Worm (Caenorhabditis elegans): ENCODE results near the gene pqe-1.
A peak's percentile ranks its signal among the peaks of the same experiment; 100 is the strongest.

pqe-1 gene

DNA sequence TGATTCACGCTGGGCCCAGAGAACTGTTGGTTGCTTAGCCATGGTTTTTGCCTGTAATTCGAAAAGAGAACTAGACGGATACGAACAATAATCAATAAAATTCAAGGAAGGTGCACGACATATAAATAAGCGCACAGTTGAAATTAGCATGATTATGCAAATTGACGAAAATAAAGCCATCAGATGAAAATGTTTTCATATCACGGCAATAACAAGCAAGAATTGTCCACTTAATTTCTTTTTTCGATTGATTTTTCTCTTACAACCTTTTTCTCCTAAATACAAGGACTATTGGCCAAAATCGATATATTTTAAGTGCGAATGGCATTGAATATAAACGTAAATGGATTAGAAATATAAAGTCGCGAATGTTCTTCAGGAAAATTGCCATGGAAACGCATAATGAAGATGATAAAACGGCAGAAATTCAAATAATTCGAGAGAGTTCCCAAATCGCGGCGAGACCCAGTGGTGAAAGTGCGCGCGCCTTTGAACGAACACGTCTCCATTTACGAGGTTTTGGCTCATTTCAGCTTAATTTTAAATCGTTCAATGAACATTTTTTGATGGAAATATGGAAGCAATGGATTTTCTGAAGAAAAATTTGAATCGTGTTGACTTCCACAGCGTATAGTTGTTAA, 36.2 kb upstream of the pqe-1 start, which contains the start of the genes daf-41 and toc-1:
TSS of gene daf-41 (minus strand) at position 51 of the 641 bp plus-strand sequence.
TSS of gene toc-1 (plus strand) at position 537 of the 641 bp plus-strand sequence.
- TF ChIP-seq nhr-237 (tag; optimal IDR thresholded peaks at IDR 0.05) (no peak), nhr-76 (tag; optimal IDR thresholded peaks at IDR 0.05) (no peak), eor-1 (tag; optimal IDR thresholded peaks at IDR 0.05) (no peak), unc-39 (tag; optimal IDR thresholded peaks at IDR 0.05) (no peak), egl-5 (tag; optimal IDR thresholded peaks at IDR 0.05) (no peak), aly-2 (tag; optimal IDR thresholded peaks at IDR 0.05) (no peak), hmg-11 (tag; optimal IDR thresholded peaks at IDR 0.05) (peak; percentile 45), ztf-4 (tag; optimal IDR thresholded peaks at IDR 0.05) (no peak), ztf-11 (tag; optimal IDR thresholded peaks at IDR 0.05) (no peak), nhr-25 (tag; optimal IDR thresholded peaks at IDR 0.05) (peak; percentile 47), lsy-12 (tag; optimal IDR thresholded peaks at IDR 0.05) (no peak), nhr-28 (tag; optimal IDR thresholded peaks at IDR 0.05) (no peak), nhr-23 (tag; optimal IDR thresholded peaks at IDR 0.05) (peak; percentile 14), mdl-1 (tag; optimal IDR thresholded peaks at IDR 0.05) (no peak), ceh-82 (tag; optimal IDR thresholded peaks at IDR 0.05) (no peak), ceh-28 (tag; optimal IDR thresholded peaks at IDR 0.05) (peak; percentile 24), elt-2 (tag; optimal IDR thresholded peaks at IDR 0.05) (peak; percentile 20), skn-1 (tag; optimal IDR thresholded peaks at IDR 0.05) (peak; percentile 58), egl-27 (tag; optimal IDR thresholded peaks at IDR 0.05) (no peak), lin-15B (tag; optimal IDR thresholded peaks at IDR 0.05) (peak; percentile 63), jun-1 (tag; optimal IDR thresholded peaks at IDR 0.05) (no peak), pha-4 (tag; optimal IDR thresholded peaks at IDR 0.05) (peak; percentile 55), elt-1 (tag; optimal IDR thresholded peaks at IDR 0.05) (no peak), nhr-67 (tag; optimal IDR thresholded peaks at IDR 0.05) (no peak), ZK546.5 (tag; optimal IDR thresholded peaks at IDR 0.05) (no peak), zag-1 (tag; optimal IDR thresholded peaks at IDR 0.05) (no peak), fkh-10 (GFP tag; optimal IDR thresholded peaks at IDR 0.05) (no peak), tbx-2 (tag; optimal IDR thresholded peaks at IDR 0.05) (no peak), nhr-12 (tag; optimal IDR thresholded peaks at IDR 0.05) (no peak), snpc-4 (tag; optimal IDR thresholded peaks at IDR 0.05) (peak; percentile 25), nhr-11 (tag; optimal IDR thresholded peaks at IDR 0.05) (no peak), R02D3.7 (tag; optimal IDR thresholded peaks at IDR 0.05) (no peak), nfya-1 (tag; optimal IDR thresholded peaks at IDR 0.05; ENCODE audit: insufficient read depth) (peak; percentile 71), nhr-77 (tag; optimal IDR thresholded peaks at IDR 0.05) (no peak), unc-62 (GFP tag; optimal IDR thresholded peaks at IDR 0.05) (no peak), mml-1 (tag; optimal IDR thresholded peaks at IDR 0.05) (no peak), ama-1 (optimal IDR thresholded peaks at IDR 0.05) (no peak), lin-39 (tag; optimal IDR thresholded peaks at IDR 0.05) (peak; percentile 4)

- TF ChIP-seq ama-1 (optimal IDR thresholded peaks at IDR 0.05) (peak; percentile 43), nfya-1 (tag; optimal IDR thresholded peaks at IDR 0.05; ENCODE audit: insufficient read depth) (no peak)
These were observed 33.3 kb upstream of the pqe-1 start, which contains the start of gene clk-1 for ce11 chrIII:5277740-5278139. Gene clk-1, plus strand, starts transcription at chrIII:5277894.

DNA sequence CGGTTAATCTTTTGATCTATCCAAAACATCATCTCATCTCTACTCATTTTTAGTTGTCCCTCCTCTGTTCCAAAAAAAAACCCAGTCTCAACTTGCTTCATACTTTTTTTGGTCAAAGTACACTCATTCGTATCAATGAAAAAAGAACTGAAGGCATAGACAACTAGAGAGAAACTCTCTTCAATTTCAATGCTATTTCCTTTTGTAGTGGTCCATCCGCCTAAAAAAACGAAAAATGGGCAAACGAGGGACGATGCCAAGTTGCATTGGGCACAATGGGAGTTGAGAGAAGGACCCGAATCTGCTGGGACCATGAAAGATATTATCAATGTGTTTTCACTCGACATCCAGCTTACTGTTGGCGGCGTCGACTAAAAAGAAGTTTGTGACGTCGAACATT, 30.8 kb upstream of the pqe-1 start:
- TF ChIP-seq lin-39 (tag; optimal IDR thresholded peaks at IDR 0.05) (peak; percentile 1), hmg-11 (tag; optimal IDR thresholded peaks at IDR 0.05) (peak; percentile 67), elt-2 (tag; optimal IDR thresholded peaks at IDR 0.05) (no peak), elt-1 (tag; optimal IDR thresholded peaks at IDR 0.05) (peak; percentile 17), nfya-1 (tag; optimal IDR thresholded peaks at IDR 0.05; ENCODE audit: insufficient read depth) (peak; percentile 47), nhr-76 (tag; optimal IDR thresholded peaks at IDR 0.05) (no peak)

DNA sequence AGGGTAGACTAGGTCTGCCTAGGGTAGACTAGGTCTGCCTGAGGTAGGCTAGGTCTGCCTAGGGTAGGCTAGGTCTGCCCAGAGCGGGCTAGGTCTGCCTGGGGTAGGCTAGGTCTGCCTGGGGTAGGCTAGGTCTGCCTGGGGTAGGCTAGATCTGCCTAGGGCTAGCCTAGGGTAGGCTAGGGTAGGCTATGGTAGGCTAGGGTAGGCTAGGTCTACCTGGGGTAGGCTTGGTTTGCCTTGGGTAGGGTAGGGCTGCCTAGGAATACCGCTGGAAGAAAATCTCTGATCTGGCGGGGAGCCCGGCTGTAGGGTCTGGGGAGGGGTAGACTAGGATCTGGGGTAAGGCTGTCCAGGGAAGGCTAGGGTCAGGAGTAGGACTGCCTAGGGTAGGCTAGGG, 25.6 kb upstream of the pqe-1 start:
- TF ChIP-seq zag-1 (tag; optimal IDR thresholded peaks at IDR 0.05) = no peak
- TF ChIP-seq egl-27 (tag; optimal IDR thresholded peaks at IDR 0.05) = no peak
- no peak for TF ChIP-seq nhr-25 (tag; optimal IDR thresholded peaks at IDR 0.05)
- no peak for TF ChIP-seq mml-1 (tag; optimal IDR thresholded peaks at IDR 0.05)
- no peak for TF ChIP-seq nhr-76 (tag; optimal IDR thresholded peaks at IDR 0.05)
- no peak for TF ChIP-seq lin-39 (tag; optimal IDR thresholded peaks at IDR 0.05)
- TF ChIP-seq ceh-28 (tag; optimal IDR thresholded peaks at IDR 0.05) = no peak
- TF ChIP-seq aly-2 (tag; optimal IDR thresholded peaks at IDR 0.05) = no peak
- TF ChIP-seq nhr-43 (tag; optimal IDR thresholded peaks at IDR 0.05; ENCODE audit: poor library complexity, severe bottlenecking) = no peak
- no peak for TF ChIP-seq snpc-4 (tag; optimal IDR thresholded peaks at IDR 0.05)
- TF ChIP-seq skn-1 (tag; optimal IDR thresholded peaks at IDR 0.05) = no peak

Measured in whole organism, L3 larva.